Worm (Caenorhabditis elegans) whole organism, young adult: ENCODE results near the gene C02B10.3.

ENCODE experiments used
- F10E7.11 ChIP-seq: sonication (generic microtip); optimal IDR thresholded peaks from 2 replicates; lab custom pipeline; 2017; ENCODE audit warnings: mild to moderate bottlenecking, missing genetic modification characterization, moderate library complexity, missing compliant biosample characterization
- F23B12.7 ChIP-seq: sonication (generic microtip); optimal IDR thresholded peaks from 2 replicates; lab custom pipeline; 2017; ENCODE audit warnings: missing genetic modification characterization, mild to moderate bottlenecking, missing compliant biosample characterization, antibody characterized with exemption, moderate library complexity; ENCODE audit not compliant: insufficient read depth
- F37B4.10 ChIP-seq: fragments of 200-800 bp; sonication (Bioruptor generic); IDR thresholded peaks from 2 replicates; pipeline ENCODE4 v1.3.6; 2022; ENCODE audit warnings: missing genetic modification characterization, missing compliant biosample characterization
- F39B2.1 ChIP-seq: fragments of 200-800 bp; sonication (Bioruptor generic); IDR thresholded peaks from 2 replicates; pipeline ENCODE4 v1.3.6; 2022; ENCODE audit warnings: missing genetic modification reagents, missing genetic modification characterization, missing compliant biosample characterization
- F49E8.2 ChIP-seq: sonication (generic microtip); optimal IDR thresholded peaks from 3 replicates; lab custom pipeline; 2017; ENCODE audit warnings: missing genetic modification characterization, mild to moderate bottlenecking, missing compliant biosample characterization, antibody characterized with exemption, moderate library complexity; ENCODE audit not compliant: insufficient read depth
- K12H6.12 ChIP-seq: fragments of 200-800 bp; sonication (Bioruptor generic); optimal IDR thresholded peaks from 2 replicates; lab custom pipeline; 2018; ENCODE audit warnings: mild to moderate bottlenecking, missing genetic modification characterization, missing compliant biosample characterization
- T07F8.4 ChIP-seq: sonication (generic microtip); optimal IDR thresholded peaks from 2 replicates; lab custom pipeline; 2016; ENCODE audit warnings: mild to moderate bottlenecking, missing genetic modification characterization, moderate library complexity, missing compliant biosample characterization
- Y79H2A.3 ChIP-seq: fragments of 200-800 bp; sonication (Bioruptor generic); conservative IDR thresholded peaks from 2 replicates; pipeline ENCODE4 v1.3.6; 2022; ENCODE audit warnings: missing genetic modification reagents, missing genetic modification characterization, missing compliant biosample characterization
- ZK185.1 ChIP-seq: sonication (generic microtip); optimal IDR thresholded peaks from 2 replicates; lab custom pipeline; 2016; ENCODE audit warnings: mild to moderate bottlenecking, missing genetic modification characterization, missing compliant biosample characterization; ENCODE audit not compliant: poor library complexity, severe bottlenecking
- ama-1 ChIP-seq, 3 experiments: fragments of 150-350 bp in 1 of 3; sonication (generic microtip) in 2 of 3; optimal IDR thresholded peaks; 2 replicates each; lab custom pipeline; 2014 to 2018; ENCODE audit warnings: missing biosample characterization in 2 of 3, missing genetic modification characterization in 2 of 3, missing genetic modification reagents in 2 of 3
- attf-3 ChIP-seq: fragments of 200-800 bp; sonication (Bioruptor generic); conservative IDR thresholded peaks from 2 replicates; pipeline ENCODE4 v1.3.6; 2022; ENCODE audit warnings: missing genetic modification reagents, missing genetic modification characterization, missing compliant biosample characterization
- ccch-3 ChIP-seq: fragments of 200-800 bp; sonication (Bioruptor generic); optimal IDR thresholded peaks from 2 replicates; lab custom pipeline; 2018; ENCODE audit warnings: mild to moderate bottlenecking, missing genetic modification characterization, missing compliant biosample characterization
- ceh-58 ChIP-seq: fragments of 200-800 bp; sonication (Bioruptor generic); IDR thresholded peaks from 2 replicates; pipeline ENCODE4 v1.3.6; 2022; ENCODE audit warnings: missing genetic modification characterization, missing compliant biosample characterization
- ceh-79 ChIP-seq: sonication (generic microtip); optimal IDR thresholded peaks from 2 replicates; lab custom pipeline; 2017; ENCODE audit warnings: mild to moderate bottlenecking, missing genetic modification characterization, missing compliant biosample characterization
- ceh-91 ChIP-seq: fragments of 200-800 bp; sonication (Bioruptor generic); IDR thresholded peaks from 2 replicates; pipeline ENCODE4 v1.3.6; 2022; ENCODE audit warnings: missing genetic modification reagents, missing genetic modification characterization, missing compliant biosample characterization
- die-1 ChIP-seq: sonication (generic microtip); optimal IDR thresholded peaks from 2 replicates; lab custom pipeline; 2016; ENCODE audit warnings: missing genotype, mild to moderate bottlenecking, missing genetic modification characterization, missing compliant biosample characterization
- dox-1 ChIP-seq: fragments of 200-800 bp; sonication (Bioruptor generic); IDR thresholded peaks from 2 replicates; pipeline ENCODE4 v1.3.6; 2022; ENCODE audit warnings: missing genetic modification reagents, missing genetic modification characterization, missing compliant biosample characterization
- dpl-1 ChIP-seq: fragments of 150-350 bp; optimal IDR thresholded peaks from 2 replicates; lab custom pipeline; 2014; ENCODE audit warnings: missing biosample characterization, missing genetic modification reagents, missing genetic modification characterization
- ets-4 ChIP-seq: fragments of 200-800 bp; sonication (Bioruptor generic); optimal IDR thresholded peaks from 2 replicates; lab custom pipeline; 2018; ENCODE audit warnings: mild to moderate bottlenecking, missing genetic modification characterization, missing compliant biosample characterization
- hlh-12 ChIP-seq: sonication (generic microtip); optimal IDR thresholded peaks from 2 replicates; lab custom pipeline; 2016; ENCODE audit warnings: missing genetic modification characterization, missing compliant biosample characterization
- hmg-1.2 ChIP-seq: fragments of 200-800 bp; sonication (Bioruptor generic); IDR thresholded peaks from 2 replicates; pipeline ENCODE4 v1.3.6; 2022; ENCODE audit warnings: missing genetic modification reagents, missing genetic modification characterization, missing compliant biosample characterization
- hmg-20 ChIP-seq: fragments of 200-800 bp; sonication (Bioruptor generic); IDR thresholded peaks from 2 replicates; pipeline ENCODE4 v1.3.6; 2022; ENCODE audit warnings: missing genetic modification reagents, missing genetic modification characterization, missing compliant biosample characterization
- let-607 ChIP-seq, 2 experiments: fragments of 200-800 bp in 1 of 2; sonication (Bioruptor generic) in 1 of 2; sonication (generic microtip) in 1 of 2; optimal IDR thresholded peaks; 2 replicates each; lab custom pipeline; 2016 to 2018; ENCODE audit warnings: mild to moderate bottlenecking in 2 of 2, missing compliant biosample characterization in 2 of 2, missing genetic modification characterization in 2 of 2, moderate library complexity in 2 of 2, missing genotype in 1 of 2
- madf-3 ChIP-seq: fragments of 200-800 bp; sonication (Bioruptor generic); IDR thresholded peaks from 2 replicates; pipeline ENCODE4 v1.3.6; 2022; ENCODE audit warnings: missing genetic modification reagents, missing genetic modification characterization, missing compliant biosample characterization
- mxl-1 ChIP-seq: sonication (generic microtip); optimal IDR thresholded peaks from 2 replicates; lab custom pipeline; 2016; ENCODE audit warnings: missing genetic modification characterization, missing compliant biosample characterization
- nfyb-1 ChIP-seq: fragments of 200-800 bp; sonication (Bioruptor generic); IDR thresholded peaks from 2 replicates; pipeline ENCODE4 v1.3.6; 2022; ENCODE audit warnings: missing genetic modification reagents, missing genetic modification characterization, missing compliant biosample characterization
- nhr-179 ChIP-seq: sonication (generic microtip); optimal IDR thresholded peaks from 2 replicates; lab custom pipeline; 2016; ENCODE audit warnings: mild to moderate bottlenecking, missing genetic modification characterization, missing compliant biosample characterization
- nhr-80 ChIP-seq: sonication (generic microtip); optimal IDR thresholded peaks from 2 replicates; lab custom pipeline; 2016; ENCODE audit warnings: missing genetic modification characterization, missing compliant biosample characterization
- repo-1 ChIP-seq: sonication (generic microtip); optimal IDR thresholded peaks from 2 replicates; lab custom pipeline; 2017; ENCODE audit warnings: mild to moderate bottlenecking, missing genetic modification characterization, missing compliant biosample characterization
- snpc-1.3 ChIP-seq: sonication (generic microtip); optimal IDR thresholded peaks from 2 replicates; lab custom pipeline; 2017; ENCODE audit warnings: missing genetic modification characterization, mild to moderate bottlenecking, missing compliant biosample characterization, antibody characterized with exemption, moderate library complexity, missing genotype, missing genetic modification reagents; ENCODE audit not compliant: insufficient read depth
- snpc-4 ChIP-seq, 5 experiments: fragments of 150-350 bp in 1 of 5; sonication (generic microtip) in 4 of 5; optimal IDR thresholded peaks; 2 replicates each; lab custom pipeline; 2014 to 2018; ENCODE audit warnings: missing genetic modification characterization in 5 of 5, missing biosample characterization in 3 of 5, antibody characterized with exemption in 2 of 5, mild to moderate bottlenecking in 2 of 5, missing compliant biosample characterization in 2 of 5, missing genotype in 2 of 5, moderate library complexity in 2 of 5, missing genetic modification reagents in 1 of 5
- somi-1 ChIP-seq: fragments of 200-800 bp; sonication (Bioruptor generic); optimal IDR thresholded peaks from 2 replicates; lab custom pipeline; 2018; ENCODE audit warnings: mild to moderate bottlenecking, missing genetic modification characterization, missing compliant biosample characterization
- unc-62 ChIP-seq: fragments of 150-350 bp; optimal IDR thresholded peaks from 2 replicates; lab custom pipeline; 2014; ENCODE audit warnings: missing biosample characterization, missing genetic modification reagents, missing genetic modification characterization
- zim-3 ChIP-seq: sonication (generic microtip); optimal IDR thresholded peaks from 2 replicates; lab custom pipeline; 2017; ENCODE audit warnings: mild to moderate bottlenecking, missing genetic modification characterization, moderate library complexity, missing compliant biosample characterization
- ztf-18 ChIP-seq: sonication (generic microtip); optimal IDR thresholded peaks from 2 replicates; lab custom pipeline; 2016; ENCODE audit warnings: missing genotype, mild to moderate bottlenecking, missing genetic modification characterization, missing compliant biosample characterization

C02B10.3 gene

DNA sequence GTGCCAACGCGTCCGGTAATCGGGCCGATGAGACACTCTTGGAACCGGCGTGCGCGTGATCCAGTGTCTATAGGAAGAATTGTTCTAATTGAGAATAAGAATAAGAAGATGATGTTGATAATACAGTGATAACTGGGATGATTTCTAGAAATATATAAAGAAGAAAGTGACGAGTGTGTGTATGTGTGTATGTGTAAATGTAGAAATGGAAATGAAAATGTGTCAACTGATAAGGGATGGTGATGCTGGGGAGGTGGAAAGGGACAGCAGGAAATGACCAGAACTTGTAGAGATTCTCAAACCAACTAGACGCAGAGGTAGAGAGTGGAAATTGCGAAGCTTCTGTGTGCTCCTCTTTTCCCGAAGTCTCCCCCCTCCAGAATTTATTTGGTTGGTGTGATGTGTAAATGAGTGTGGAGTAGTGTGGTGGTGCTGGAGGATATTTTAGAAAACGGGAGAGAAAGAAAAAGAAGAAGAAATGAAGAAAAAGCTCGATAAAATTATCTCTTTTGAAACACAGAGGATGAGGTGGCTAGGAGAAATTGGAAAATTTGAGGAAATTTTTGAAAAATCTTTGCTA lies 30.8 kb upstream of the C02B10.3 start:
- TF ChIP-seq F39B2.1 (GFP tag; lab: Robert Waterston, UW), result no peak
- TF ChIP-seq let-607 (tag; optimal IDR thresholded peaks at IDR 0.05; lab: Kevin White, UChicago), result peak; percentile 22 to 77
- TF ChIP-seq nhr-80 (tag; lab: Kevin White, UChicago), result peak; percentile 52

ce11 chrIV:5131781-5132180 lies 28.7 kb upstream of the C02B10.3 start:
- TF ChIP-seq ceh-58 (GFP tag; lab: Robert Waterston, UW), result no peak
- TF ChIP-seq hlh-12 (tag; lab: Kevin White, UChicago), result no peak
- no peak for TF ChIP-seq ztf-18 (tag; lab: Kevin White, UChicago)
- TF ChIP-seq T07F8.4, result no peak
- TF ChIP-seq attf-3 (GFP tag; lab: Robert Waterston, UW), result no peak
- no peak for TF ChIP-seq F37B4.10
- TF ChIP-seq Y79H2A.3 (GFP tag; lab: Robert Waterston, UW), result no peak
- no peak for TF ChIP-seq ceh-91 (GFP tag; lab: Robert Waterston, UW)
- no peak for TF ChIP-seq hmg-1.2 (GFP tag; lab: Robert Waterston, UW)
- no peak for TF ChIP-seq ama-1 (optimal IDR thresholded peaks at IDR 0.05; lab: Kevin White, UChicago)
- no peak for TF ChIP-seq ama-1 (GFP tag; optimal IDR thresholded peaks at IDR 0.05; lab: Kevin White, UChicago)
- TF ChIP-seq hmg-20, result no peak
- no peak for TF ChIP-seq nfyb-1
- no peak for TF ChIP-seq dpl-1 (GFP tag; lab: Kevin White, UChicago)
- no peak for TF ChIP-seq mxl-1 (tag; lab: Kevin White, UChicago)
- no peak for TF ChIP-seq zim-3 (tag; lab: Kevin White, UChicago)
- no peak for TF ChIP-seq unc-62 (GFP tag; lab: Kevin White, UChicago)
- no peak for TF ChIP-seq ceh-79 (tag; lab: Kevin White, UChicago)
- TF ChIP-seq ets-4 (GFP tag; lab: Kevin White, UChicago), result no peak
- no peak for TF ChIP-seq die-1 (tag; lab: Kevin White, UChicago)

DNA sequence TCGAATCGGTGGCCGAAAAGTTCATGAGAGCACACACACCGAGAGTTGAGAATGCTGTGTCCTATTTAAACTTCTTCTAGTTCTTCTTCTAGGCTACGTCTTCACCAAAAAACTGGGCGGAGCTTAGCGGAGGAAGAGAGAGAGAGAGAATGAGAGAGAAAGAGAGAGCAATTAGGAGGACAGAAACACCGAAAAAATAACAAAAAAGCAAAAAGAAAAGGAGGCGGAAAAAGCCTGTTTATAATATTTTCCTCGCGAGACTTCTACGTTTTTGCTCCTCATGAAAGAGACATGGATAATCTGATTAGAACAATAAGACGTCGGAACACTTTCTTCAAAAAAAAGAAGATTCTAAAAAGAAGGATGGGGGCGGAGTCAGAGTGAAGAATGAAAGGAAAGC lies 18.9 kb upstream of the C02B10.3 start, which contains the start of gene tkr-3:
TSS of gene tkr-3 (minus strand) at position 101 of the 400 bp plus-strand sequence.
- no peak for TF ChIP-seq ccch-3
- no peak for TF ChIP-seq snpc-1.3 (tag; lab: Kevin White, UChicago)
- TF ChIP-seq ceh-58 (GFP tag; lab: Robert Waterston, UW), result no peak
- no peak for TF ChIP-seq somi-1 (GFP tag; lab: Kevin White, UChicago)
- no peak for TF ChIP-seq F49E8.2 (tag; lab: Kevin White, UChicago)

- TF ChIP-seq dpl-1 (GFP tag; lab: Kevin White, UChicago) (no peak), dox-1 (GFP tag; lab: Robert Waterston, UW) (no peak), F49E8.2 (tag; lab: Kevin White, UChicago) (no peak), ZK185.1 (tag; lab: Kevin White, UChicago) (no peak), repo-1 (no peak), snpc-4 (GFP tag; optimal IDR thresholded peaks at IDR 0.05; lab: Kevin White, UChicago) (no peak), snpc-4 (tag; optimal IDR thresholded peaks at IDR 0.05; lab: Kevin White, UChicago) (no peak), let-607 (tag; optimal IDR thresholded peaks at IDR 0.05; lab: Kevin White, UChicago) (no peak), F23B12.7 (no peak), F10E7.11 (tag; lab: Kevin White, UChicago) (no peak), K12H6.12 (tag; lab: Kevin White, UChicago) (no peak), nhr-179 (tag; lab: Kevin White, UChicago) (no peak), mxl-1 (tag; lab: Kevin White, UChicago) (no peak), madf-3 (GFP tag; lab: Robert Waterston, UW) (no peak)
Observed at ce11 chrIV:5111533-5111932, 8.5 kb upstream of the C02B10.3 start, which contains the start of gene AC7.3. Gene AC7.3 (plus strand): TSS chrIV:5111833.
